Fruit fly (Drosophila melanogaster) whole organism, wandering third instar larva: Measurements from ENCODE around the gene NP15.6.

Experiments used
- Dfd ChIP-seq: fragments of >200 bp; optimal IDR thresholded peaks from 2 replicates; lab custom pipeline; 2017; ENCODE audit warnings: missing biosample characterization, missing genetic modification characterization
- Dif ChIP-seq: fragments of 200-275, 200-300 bp; sonication (Bioruptor generic); optimal IDR thresholded peaks from 2 replicates; lab custom pipeline; 2018; ENCODE audit warnings: missing biosample characterization, missing genetic modification characterization; ENCODE audit not compliant: partially characterized antibody
- Jra ChIP-seq: sonication (Bioruptor generic); optimal IDR thresholded peaks from 2 replicates; lab custom pipeline; 2016; ENCODE audit warnings: missing biosample characterization, missing genetic modification characterization
- OdsH ChIP-seq: fragments of 200-800 bp; sonication (Bioruptor generic); optimal IDR thresholded peaks from 2 replicates; lab custom pipeline; 2016; ENCODE audit warnings: missing biosample characterization, mild to moderate bottlenecking, missing genetic modification characterization
- br ChIP-seq: fragments of 200-800 bp; sonication (Bioruptor generic); optimal IDR thresholded peaks from 2 replicates; lab custom pipeline; 2016; ENCODE audit warnings: missing biosample characterization, missing genetic modification characterization
- foxo ChIP-seq, 2 experiments: fragments of 200-800 bp; sonication (Bioruptor generic); optimal IDR thresholded peaks; 2 replicates in 1 of 2; 3 replicates in 1 of 2; lab custom pipeline; 2016 to 2017; ENCODE audit warnings: missing biosample characterization in 2 of 2, missing genetic modification characterization in 2 of 2
- rgr ChIP-seq: fragments of 200-800 bp; sonication (Bioruptor generic); optimal IDR thresholded peaks from 3 replicates; lab custom pipeline; 2016; ENCODE audit warnings: missing biosample characterization, mild to moderate bottlenecking, missing genetic modification characterization

- no peak for TF ChIP-seq Dfd (GFP tag; lab: Kevin White, UChicago)
- no peak for TF ChIP-seq rgr (GFP tag; lab: Kevin White, UChicago)
- TF ChIP-seq br (GFP tag; lab: Kevin White, UChicago), result no peak
- no peak for TF ChIP-seq foxo (GFP tag; optimal IDR thresholded peaks at IDR 0.05; lab: Kevin White, UChicago)
- no peak for TF ChIP-seq Jra
- no peak for TF ChIP-seq Dif (GFP tag; lab: Kevin White, UChicago)
- TF ChIP-seq OdsH (GFP tag; lab: Kevin White, UChicago), result no peak
Measured at dm6 chr3R:19011885-19012284, 15.3 kb upstream of the NP15.6 start.
